Fruit fly (Drosophila melanogaster) whole organism, embryonic: ENCODE data around the gene Ciz1.

ENCODE experiments used
- Adf1 ChIP-seq: fragments of 200-800 bp; sonication (Bioruptor generic); IDR thresholded peaks from 2 replicates; pipeline ENCODE4 v1.3.6; 2022; ENCODE audit warnings: missing biosample characterization, missing genetic modification characterization
- Antp ChIP-seq: fragments of 200-800 bp; sonication (Bioruptor generic); optimal IDR thresholded peaks from 3 replicates; lab custom pipeline; 2016; ENCODE audit warnings: missing biosample characterization, missing genetic modification characterization
- CG10209 ChIP-seq: fragments of 200-800 bp; sonication (Bioruptor generic); optimal IDR thresholded peaks from 3 replicates; lab custom pipeline; 2017; ENCODE audit warnings: missing biosample characterization, mild to moderate bottlenecking, missing genetic modification characterization, missing genetic modification reagents
- CG10321 ChIP-seq: fragments of 200-800 bp; sonication (Bioruptor generic); IDR thresholded peaks from 2 replicates; pipeline ENCODE4 v1.3.6; 2022; ENCODE audit warnings: missing biosample characterization, missing genetic modification characterization
- CG10366 ChIP-seq: fragments of 200-800 bp; sonication (Bioruptor generic); IDR thresholded peaks from 2 replicates; pipeline ENCODE4 v1.3.6; 2022; ENCODE audit warnings: missing biosample characterization, missing genetic modification characterization
- CG10543 ChIP-seq: fragments of 200-800 bp; sonication (Bioruptor generic); optimal IDR thresholded peaks from 3 replicates; lab custom pipeline; 2017; ENCODE audit warnings: missing biosample characterization, mild to moderate bottlenecking, missing genetic modification characterization, moderate library complexity
- CG10565 ChIP-seq: fragments of 200-800 bp; sonication (Bioruptor generic); optimal IDR thresholded peaks from 3 replicates; lab custom pipeline; 2016; ENCODE audit warnings: missing biosample characterization, mild to moderate bottlenecking, missing genetic modification characterization
- CG16815 ChIP-seq: fragments of 200-800 bp; sonication (Bioruptor generic); optimal IDR thresholded peaks from 3 replicates; lab custom pipeline; 2017; ENCODE audit warnings: missing biosample characterization, mild to moderate bottlenecking, missing genetic modification characterization
- CG17802 ChIP-seq: fragments of 200-800 bp; sonication (Bioruptor generic); optimal IDR thresholded peaks from 2 replicates; lab custom pipeline; 2018; ENCODE audit warnings: missing biosample characterization, mild to moderate bottlenecking, missing genetic modification characterization, moderate library complexity
- CG17829 ChIP-seq: fragments of 200-800 bp; optimal IDR thresholded peaks from 2 replicates; lab custom pipeline; 2019; ENCODE audit warnings: missing biosample characterization, mild to moderate bottlenecking, missing genetic modification characterization, moderate library complexity
- CG1792 ChIP-seq: fragments of 200-800 bp; sonication (Bioruptor generic); optimal IDR thresholded peaks from 2 replicates; lab custom pipeline; 2016; ENCODE audit warnings: missing biosample characterization, missing genetic modification characterization
- CG18476 ChIP-seq: fragments of 200-800 bp; sonication (Bioruptor generic); optimal IDR thresholded peaks from 2 replicates; lab custom pipeline; 2016; ENCODE audit warnings: missing biosample characterization, mild to moderate bottlenecking, missing genetic modification characterization
- CG18599 ChIP-seq: fragments of 200-800 bp; sonication (Bioruptor generic); optimal IDR thresholded peaks from 3 replicates; lab custom pipeline; 2017; ENCODE audit warnings: missing biosample characterization, missing genetic modification characterization, mild to moderate bottlenecking, moderate library complexity, missing genetic modification reagents
- CG2678 ChIP-seq: fragments of 200-800 bp; sonication (Bioruptor generic); optimal IDR thresholded peaks from 3 replicates; lab custom pipeline; 2019; ENCODE audit warnings: missing biosample characterization, mild to moderate bottlenecking, missing genetic modification characterization, moderate library complexity
- CG3281 ChIP-seq: fragments of 200-800 bp; sonication (Bioruptor generic); optimal IDR thresholded peaks from 3 replicates; lab custom pipeline; 2017; ENCODE audit warnings: missing biosample characterization, mild to moderate bottlenecking, missing genetic modification characterization
- CG34422 ChIP-seq: fragments of 200-800 bp; sonication (Bioruptor generic); IDR thresholded peaks from 3 replicates; pipeline ENCODE4 v1.3.6; 2022; ENCODE audit warnings: missing biosample characterization, missing genetic modification characterization
- CG6254 ChIP-seq: fragments of 200-800 bp; sonication (Bioruptor generic); optimal IDR thresholded peaks from 3 replicates; lab custom pipeline; 2017; ENCODE audit warnings: mild to moderate bottlenecking, missing biosample characterization, missing genetic modification reagents, missing genetic modification characterization
- CG6689 ChIP-seq: fragments of 200-800 bp; sonication (Bioruptor generic); IDR thresholded peaks from 2 replicates; pipeline ENCODE4 v1.3.6; 2022; ENCODE audit warnings: missing biosample characterization, missing genetic modification characterization
- CG6765 ChIP-seq: fragments of 200-800 bp; sonication (Bioruptor generic); optimal IDR thresholded peaks from 3 replicates; lab custom pipeline; 2017; ENCODE audit warnings: missing biosample characterization, mild to moderate bottlenecking, missing genetic modification characterization
- CG6813 ChIP-seq: fragments of 200-800 bp; sonication (Bioruptor generic); optimal IDR thresholded peaks from 2 replicates; lab custom pipeline; 2017; ENCODE audit warnings: missing biosample characterization, missing genetic modification characterization, mild to moderate bottlenecking, moderate library complexity, missing genetic modification reagents
- CG8359 ChIP-seq: fragments of 200-800 bp; sonication (Bioruptor generic); optimal IDR thresholded peaks from 2 replicates; lab custom pipeline; 2017; ENCODE audit warnings: missing biosample characterization, mild to moderate bottlenecking, missing genetic modification characterization, borderline replicate concordance
- CG8924 ChIP-seq: fragments of 200-800 bp; optimal IDR thresholded peaks from 3 replicates; lab custom pipeline; 2019; ENCODE audit warnings: missing biosample characterization, mild to moderate bottlenecking, missing genetic modification characterization, moderate library complexity
- CG9727 ChIP-seq: fragments of 200-800 bp; sonication (Bioruptor generic); optimal IDR thresholded peaks from 3 replicates; lab custom pipeline; 2017; ENCODE audit warnings: missing biosample characterization, mild to moderate bottlenecking, missing genetic modification characterization
- Dad ChIP-seq: fragments of 200-800 bp; sonication (Bioruptor generic); optimal IDR thresholded peaks from 3 replicates; lab custom pipeline; 2016; ENCODE audit warnings: missing biosample characterization, missing genetic modification characterization
- Dek ChIP-seq: fragments of 200-800 bp; sonication (Bioruptor generic); optimal IDR thresholded peaks from 3 replicates; lab custom pipeline; 2019; ENCODE audit warnings: missing biosample characterization, mild to moderate bottlenecking, missing genetic modification characterization, moderate library complexity
- Doc2 ChIP-seq: fragments of 200-800 bp; sonication (Bioruptor generic); IDR thresholded peaks from 2 replicates; pipeline ENCODE4 v1.3.6; 2022; ENCODE audit warnings: missing biosample characterization, missing genetic modification characterization
- Doc3 ChIP-seq: fragments of 200-800 bp; sonication (Bioruptor generic); IDR thresholded peaks from 3 replicates; pipeline ENCODE4 v1.3.6; 2022; ENCODE audit warnings: missing biosample characterization, missing genetic modification characterization; ENCODE audit not compliant: partially characterized antibody
- Ets65A ChIP-seq: fragments of 200-800 bp; sonication (Bioruptor generic); peaks from one replicate; lab custom pipeline; 2016; ENCODE audit warnings: missing biosample characterization, missing genetic modification characterization
- Hand ChIP-seq: fragments of 200-800 bp; sonication (Bioruptor generic); optimal IDR thresholded peaks from 2 replicates; lab custom pipeline; 2017; ENCODE audit warnings: mild to moderate bottlenecking, missing biosample characterization, missing genetic modification reagents, missing genetic modification characterization
- Hey ChIP-seq: fragments of 200-800 bp; sonication (Bioruptor generic); optimal IDR thresholded peaks from 3 replicates; lab custom pipeline; 2018; ENCODE audit warnings: missing biosample characterization, mild to moderate bottlenecking, missing genetic modification characterization
- HmgZ ChIP-seq: fragments of 200-800 bp; sonication (Bioruptor generic); optimal IDR thresholded peaks from 2 replicates; lab custom pipeline; 2018; ENCODE audit warnings: missing biosample characterization, mild to moderate bottlenecking, missing genetic modification characterization
- Hmx ChIP-seq: fragments of 200-800 bp; sonication (Bioruptor generic); optimal IDR thresholded peaks from 2 replicates; lab custom pipeline; 2016; ENCODE audit warnings: missing biosample characterization, missing genetic modification characterization
- MBD-R2 ChIP-seq: fragments of 200-800 bp; sonication (Bioruptor generic); IDR thresholded peaks from 2 replicates; pipeline ENCODE4 v1.3.6; 2022; ENCODE audit warnings: missing biosample characterization, missing genetic modification characterization
- PHDP ChIP-seq: fragments of 200-800 bp; sonication (Bioruptor generic); optimal IDR thresholded peaks from 3 replicates; lab custom pipeline; 2018; ENCODE audit warnings: missing biosample characterization, mild to moderate bottlenecking, missing genetic modification characterization, moderate library complexity
- ase ChIP-seq: fragments of 200-800 bp; sonication (Bioruptor generic); IDR thresholded peaks from 3 replicates; pipeline ENCODE4 v1.3.6; 2022; ENCODE audit warnings: missing biosample characterization, missing genetic modification characterization
- ato ChIP-seq: fragments of 200-800 bp; sonication (Bioruptor generic); IDR thresholded peaks from 2 replicates; pipeline ENCODE4 v1.3.6; 2022; ENCODE audit warnings: missing biosample characterization, missing genetic modification characterization; ENCODE audit not compliant: partially characterized antibody
- bcd ChIP-seq: fragments of 200-800 bp; sonication (Bioruptor generic); optimal IDR thresholded peaks from 2 replicates; lab custom pipeline; 2017; ENCODE audit warnings: missing biosample characterization, mild to moderate bottlenecking, missing genetic modification characterization
- caup ChIP-seq: fragments of 200-800 bp; sonication (Bioruptor generic); optimal IDR thresholded peaks from 3 replicates; lab custom pipeline; 2017; ENCODE audit warnings: missing biosample characterization, mild to moderate bottlenecking, missing genetic modification characterization, moderate library complexity; ENCODE audit not compliant: severe bottlenecking
- cg ChIP-seq: fragments of 200-800 bp; sonication (Bioruptor generic); optimal IDR thresholded peaks from 3 replicates; lab custom pipeline; 2019; ENCODE audit warnings: missing biosample characterization, mild to moderate bottlenecking, missing genetic modification characterization, moderate library complexity
- crc ChIP-seq: fragments of 200-800 bp; sonication (Bioruptor generic); optimal IDR thresholded peaks from 2 replicates; lab custom pipeline; 2016; ENCODE audit warnings: missing biosample characterization, missing genetic modification characterization
- dan ChIP-seq: fragments of 200-800 bp; sonication (Bioruptor generic); IDR thresholded peaks from 2 replicates; pipeline ENCODE4 v1.3.6; 2022; ENCODE audit warnings: missing biosample characterization, missing genetic modification characterization
- dysf ChIP-seq: fragments of 200-800 bp; sonication (Bioruptor generic); IDR thresholded peaks from 3 replicates; pipeline ENCODE4 v1.3.6; 2022; ENCODE audit warnings: missing biosample characterization, missing genetic modification characterization
- inv ChIP-seq: fragments of 200-800 bp; sonication (Bioruptor generic); IDR thresholded peaks from 2 replicates; pipeline ENCODE4 v1.3.6; 2022; ENCODE audit warnings: missing biosample characterization, missing genetic modification characterization; ENCODE audit not compliant: partially characterized antibody
- pho ChIP-seq: fragments of 200-800 bp; sonication (Bioruptor generic); optimal IDR thresholded peaks from 2 replicates; lab custom pipeline; 2016; ENCODE audit warnings: missing biosample characterization, missing genetic modification characterization
- psq ChIP-seq: fragments of 200-800 bp; sonication (Bioruptor generic); optimal IDR thresholded peaks from 2 replicates; lab custom pipeline; 2017; ENCODE audit warnings: missing biosample characterization, missing genetic modification characterization
- so ChIP-seq: fragments of 200-800 bp; sonication (Bioruptor generic); IDR thresholded peaks from 3 replicates; pipeline ENCODE4 v1.3.6; 2022; ENCODE audit warnings: missing biosample characterization, missing genetic modification characterization
- sqz ChIP-seq: fragments of 200-800 bp; sonication (Bioruptor generic); optimal IDR thresholded peaks from 3 replicates; lab custom pipeline; 2018; ENCODE audit warnings: missing biosample characterization, mild to moderate bottlenecking, missing genetic modification characterization
- vfl ChIP-seq: fragments of 200-800 bp; sonication (Bioruptor generic); optimal IDR thresholded peaks from 2 replicates; lab custom pipeline; 2016; ENCODE audit warnings: missing biosample characterization, missing genetic modification characterization

Ciz1 gene

DNA sequence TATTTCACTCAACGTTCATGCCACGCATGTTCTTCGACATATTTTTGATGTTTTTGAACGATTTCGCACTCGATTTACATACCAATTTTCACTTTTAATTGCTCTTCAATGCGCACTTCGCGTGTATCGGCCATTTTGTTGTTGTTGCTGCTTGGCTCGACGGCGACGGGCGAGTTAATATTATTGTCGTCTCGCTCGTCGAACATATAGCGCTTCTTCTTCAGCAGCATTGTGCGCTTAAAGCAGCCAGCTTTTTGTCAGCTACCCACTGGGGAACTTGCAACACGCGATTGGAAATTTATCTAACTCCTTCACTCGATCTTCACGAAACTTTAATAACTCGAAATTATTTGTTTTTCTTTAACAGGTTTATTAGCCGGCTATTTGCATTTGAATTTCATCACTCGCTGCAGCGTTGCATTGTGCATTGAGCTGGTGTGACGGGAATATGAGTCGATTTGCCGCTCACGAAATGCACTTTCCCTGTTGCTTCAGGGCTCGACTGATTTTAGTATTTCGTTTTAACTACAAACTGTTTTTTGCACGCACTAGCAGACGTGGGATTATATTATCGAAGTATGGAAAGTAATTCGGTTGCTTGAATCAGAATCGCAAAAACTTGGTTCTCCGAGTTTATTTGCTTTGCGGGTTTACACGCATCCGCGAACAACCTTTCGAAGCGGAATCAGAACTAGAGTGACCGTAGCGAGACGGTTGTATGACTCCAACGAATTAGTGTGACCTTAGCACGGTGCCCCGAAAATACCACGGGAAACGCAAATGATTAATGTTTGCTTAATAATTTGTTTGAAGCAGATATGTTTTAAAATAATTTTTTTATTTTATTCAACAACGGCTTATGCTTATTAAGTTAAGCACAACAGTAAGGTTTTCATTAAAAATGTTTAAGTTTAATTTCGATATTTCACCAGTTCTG, 9.6 kb upstream of the Ciz1 start, which contains the start of gene RasGAP1 (continued):
- TF ChIP-seq Ets65A (GFP tag; lab: Kevin White, UChicago) (peak; percentile 88), Hand (GFP tag; lab: Kevin White, UChicago) (no peak), PHDP (tag; lab: Kevin White, UChicago) (no peak), crc (GFP tag; lab: Kevin White, UChicago) (peak; percentile 7), sqz (GFP tag; lab: Kevin White, UChicago) (peak; percentile 24), inv (GFP tag; lab: Robert Waterston, UW) (peak; percentile 28; the same call in 1 of the 2 replicates), Doc2 (GFP tag; lab: Robert Waterston, UW) (no peak), Dek (tag; lab: Kevin White, UChicago) (no peak), CG17802 (tag; lab: Kevin White, UChicago) (peak; percentile 11), Dad (GFP tag; lab: Kevin White, UChicago) (no peak), CG10209 (GFP tag; lab: Kevin White, UChicago) (no peak), ase (GFP tag; lab: Robert Waterston, UW) (no peak), CG8924 (no peak), CG17829 (tag; lab: Kevin White, UChicago) (no peak), CG10543 (GFP tag; lab: Kevin White, UChicago) (no peak), CG10565 (GFP tag; lab: Kevin White, UChicago) (no peak), CG6254 (GFP tag; lab: Kevin White, UChicago) (peak; percentile 13), CG6689 (GFP tag; lab: Robert Waterston, UW) (0 out of 2 replicates have a peak, but pooled peaks have one; percentile 5), Antp (GFP tag; lab: Kevin White, UChicago) (no peak), MBD-R2 (GFP tag; lab: Robert Waterston, UW) (peak; percentile 24; the same call in 1 of the 2 replicates), CG9727 (GFP tag; lab: Kevin White, UChicago) (no peak), cg (GFP tag; lab: Kevin White, UChicago) (no peak), CG10321 (GFP tag; lab: Robert Waterston, UW) (peak; percentile 97), CG6813 (GFP tag; lab: Kevin White, UChicago) (no peak), CG2678 (tag; lab: Kevin White, UChicago) (no peak), CG1792 (no peak), dan (GFP tag; lab: Robert Waterston, UW) (no peak), so (peak; percentile 43; the same call in 1 of the 3 replicates), CG18476 (no peak), HmgZ (tag; lab: Kevin White, UChicago) (no peak), CG16815 (GFP tag; lab: Kevin White, UChicago) (no peak), CG34422 (GFP tag; lab: Robert Waterston, UW) (peak; percentile 72), ato (GFP tag; lab: Robert Waterston, UW) (no peak; the same call in 1 of the 2 replicates), pho (GFP tag; lab: Kevin White, UChicago) (peak; percentile 5), CG10366 (GFP tag; lab: Robert Waterston, UW) (no peak), vfl (GFP tag; lab: Kevin White, UChicago) (no peak), Hmx (GFP tag; lab: Kevin White, UChicago) (no peak), CG18599 (GFP tag; lab: Kevin White, UChicago) (no peak), caup (no peak), CG3281 (GFP tag; lab: Kevin White, UChicago) (no peak), CG8359 (GFP tag; lab: Kevin White, UChicago) (no peak), bcd (GFP tag; lab: Kevin White, UChicago) (no peak), Adf1 (GFP tag; lab: Robert Waterston, UW) (peak; percentile 44), psq (GFP tag; lab: Kevin White, UChicago) (peak; percentile 15), Hey (no peak), CG6765 (GFP tag; lab: Kevin White, UChicago) (no peak), dysf (GFP tag; lab: Robert Waterston, UW) (no peak), Doc3 (GFP tag; lab: Robert Waterston, UW) (0 out of 3 replicates have a peak, but pooled peaks have one; percentile 44)
